Worm (Caenorhabditis elegans) whole organism, L4 larva: ENCODE results near the gene ril-2.

ENCODE experiments used
- D1046.2 ChIP-seq: fragments of 200-800 bp; sonication (Bioruptor generic); IDR thresholded peaks from 2 replicates; pipeline ENCODE4 v1.3.6; 2022; ENCODE audit warnings: missing genetic modification characterization, missing compliant biosample characterization
- F26F4.8 ChIP-seq: fragments of 200-800 bp; sonication (Bioruptor generic); conservative IDR thresholded peaks from 2 replicates; pipeline ENCODE4 v1.3.6; 2022; ENCODE audit warnings: missing genetic modification characterization, missing compliant biosample characterization
- R02D3.7 ChIP-seq: fragments of 150-350 bp; sonication (generic microtip); optimal IDR thresholded peaks from 3 replicates; lab custom pipeline; 2014; ENCODE audit warnings: missing biosample characterization, missing genetic modification characterization
- T20F7.1 ChIP-seq: fragments of 200-800 bp; sonication (Bioruptor generic); optimal IDR thresholded peaks from 2 replicates; lab custom pipeline; 2018; ENCODE audit warnings: mild to moderate bottlenecking, missing genetic modification characterization, missing compliant biosample characterization
- aly-2 ChIP-seq: sonication (generic microtip); optimal IDR thresholded peaks from 2 replicates; lab custom pipeline; 2018; ENCODE audit warnings: missing biosample characterization, missing genetic modification characterization
- ceh-44 ChIP-seq: fragments of 200-800 bp; sonication (Bioruptor generic); IDR thresholded peaks from 2 replicates; pipeline ENCODE4 v1.3.6; 2022; ENCODE audit warnings: missing genetic modification reagents, missing genetic modification characterization, missing compliant biosample characterization
- ces-1 ChIP-seq: fragments of 150-350 bp; sonication (generic microtip); optimal IDR thresholded peaks from 4 replicates; lab custom pipeline; 2014; ENCODE audit warnings: missing biosample characterization, missing genetic modification reagents, missing genetic modification characterization
- daf-16 ChIP-seq, 3 experiments: sonication (generic microtip); optimal IDR thresholded peaks; 2 replicates each; lab custom pipeline; 2016 to 2017; ENCODE audit warnings: missing genetic modification characterization in 3 of 3, missing genetic modification reagents in 3 of 3, mild to moderate bottlenecking in 2 of 3, missing compliant biosample characterization in 2 of 3, missing biosample characterization in 1 of 3, moderate library complexity in 1 of 3
- lin-39 ChIP-seq: fragments of 150-350 bp; optimal IDR thresholded peaks from 2 replicates; lab custom pipeline; 2014; ENCODE audit warnings: missing biosample characterization, missing genetic modification reagents, missing genetic modification characterization
- madf-9 ChIP-seq: fragments of 200-800 bp; sonication (Bioruptor generic); conservative IDR thresholded peaks from 2 replicates; pipeline ENCODE4 v1.3.6; 2022; ENCODE audit warnings: missing genetic modification reagents, missing genetic modification characterization, missing compliant biosample characterization
- pha-4 ChIP-seq, 2 experiments: fragments of 150-350 bp in 1 of 2; fragments of 200-800 bp in 1 of 2; sonication (Bioruptor generic) in 1 of 2; IDR thresholded peaks in 1 of 2; optimal IDR thresholded peaks in 1 of 2; 2 replicates each; pipeline versions ENCODE4 v1.3.6 to Lab custom; 2014 to 2022; ENCODE audit warnings: missing genetic modification characterization in 2 of 2, missing genetic modification reagents in 2 of 2, missing biosample characterization in 1 of 2, missing compliant biosample characterization in 1 of 2
- unc-130 ChIP-seq: sonication (generic microtip); optimal IDR thresholded peaks from 2 replicates; lab custom pipeline; 2016; ENCODE audit warnings: missing genetic modification reagents, missing genetic modification characterization, missing compliant biosample characterization
- unc-39 ChIP-seq: sonication (generic microtip); optimal IDR thresholded peaks from 2 replicates; lab custom pipeline; 2017; ENCODE audit warnings: missing biosample characterization, missing genetic modification characterization

DNA sequence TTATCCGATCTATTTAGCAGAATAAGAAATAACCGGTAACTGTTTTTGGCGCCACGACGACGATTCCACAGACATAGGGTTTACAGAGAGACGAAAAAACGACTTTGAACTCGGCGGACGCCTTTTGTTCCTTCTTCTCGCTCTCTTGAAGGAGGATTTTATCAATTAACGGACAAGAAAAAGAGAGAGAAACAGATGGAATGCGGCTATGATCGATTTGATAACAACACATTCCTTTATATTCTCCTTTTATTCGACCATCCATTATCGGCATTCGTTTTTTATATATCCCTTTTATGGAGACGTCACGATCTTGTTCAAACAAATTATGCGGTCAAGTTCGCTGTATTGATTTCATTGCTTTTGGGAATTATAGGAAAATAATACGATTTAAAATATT lies 50.1 kb downstream of the ril-2 start:
- no peak for TF ChIP-seq pha-4 (GFP tag; IDR thresholded peaks at IDR 0.05; lab: Robert Waterston, UW)
- no peak for TF ChIP-seq pha-4 (tag; optimal IDR thresholded peaks at IDR 0.05; lab: Kevin White, UChicago)
- no peak for TF ChIP-seq lin-39 (tag; lab: Kevin White, UChicago)
- no peak for TF ChIP-seq ceh-44
- TF ChIP-seq F26F4.8, result no peak
- TF ChIP-seq daf-16 (GFP tag; optimal IDR thresholded peaks at IDR 0.05; lab: Kevin White, UChicago), result no peak
- no peak for TF ChIP-seq daf-16 (tag; optimal IDR thresholded peaks at IDR 0.05; lab: Kevin White, UChicago)
- TF ChIP-seq unc-130 (GFP tag; lab: Kevin White, UChicago), result no peak
- TF ChIP-seq ces-1 (GFP tag; lab: Kevin White, UChicago), result no peak
- no peak for TF ChIP-seq D1046.2
- no peak for TF ChIP-seq unc-39 (tag; lab: Kevin White, UChicago)
- no peak for TF ChIP-seq T20F7.1 (GFP tag; lab: Kevin White, UChicago)
- no peak for TF ChIP-seq madf-9 (GFP tag; lab: Robert Waterston, UW)
- TF ChIP-seq aly-2, result no peak
- no peak for TF ChIP-seq R02D3.7 (tag; lab: Kevin White, UChicago)
